Worm (Caenorhabditis elegans): ENCODE results near the gene C07B5.2.

DNA sequence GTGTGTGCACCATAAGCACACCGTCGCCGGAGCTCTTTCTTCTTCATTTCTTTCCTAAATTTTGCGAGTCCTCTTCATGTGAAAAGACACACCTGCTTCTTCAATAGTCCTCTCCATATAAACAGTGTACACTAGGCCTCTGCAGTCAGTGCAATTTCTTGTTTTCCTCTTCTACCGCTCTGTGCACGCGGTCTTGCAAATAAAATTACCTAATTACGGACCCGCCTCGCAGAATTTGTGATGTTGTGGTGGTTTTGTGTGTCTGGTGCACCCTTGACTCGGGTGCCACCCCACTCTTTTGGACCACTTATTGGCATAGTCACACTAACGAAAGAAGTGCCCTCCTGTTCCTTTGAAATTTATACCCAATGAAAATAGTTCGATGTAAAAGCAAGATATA is 7.1 kb downstream of the C07B5.2 start:
- TF ChIP-seq elt-1 (tag; optimal IDR thresholded peaks at IDR 0.05): no peak
- no peak for TF ChIP-seq ama-1 (optimal IDR thresholded peaks at IDR 0.05)
- no peak for TF ChIP-seq nhr-25 (tag; optimal IDR thresholded peaks at IDR 0.05)
- no peak for TF ChIP-seq lsy-12 (tag; optimal IDR thresholded peaks at IDR 0.05)
